Fruit fly (Drosophila melanogaster) whole organism, embryonic: ENCODE results near the gene RabX5.

Experiments used
- CG1233 ChIP-seq: fragments of 200-800 bp; sonication (Bioruptor generic); optimal IDR thresholded peaks from 4 replicates; lab custom pipeline; 2018; ENCODE audit warnings: missing biosample characterization, mild to moderate bottlenecking, missing genetic modification characterization
- CG12391 ChIP-seq: fragments of 200-800 bp; sonication (Bioruptor generic); optimal IDR thresholded peaks from 3 replicates; lab custom pipeline; 2018; ENCODE audit warnings: missing biosample characterization, mild to moderate bottlenecking, missing genetic modification characterization, moderate library complexity
- CG12659 ChIP-seq: fragments of 200-800 bp; sonication (Bioruptor generic); optimal IDR thresholded peaks from 3 replicates; lab custom pipeline; 2017; ENCODE audit warnings: mild to moderate bottlenecking, missing biosample characterization, missing genetic modification reagents, missing genetic modification characterization
- CG12942 ChIP-seq: fragments of 200-800 bp; sonication (Bioruptor generic); optimal IDR thresholded peaks from 3 replicates; lab custom pipeline; 2016; ENCODE audit warnings: missing biosample characterization, missing genetic modification characterization
- CG14441 ChIP-seq: fragments of 200-800 bp; sonication (Bioruptor generic); IDR thresholded peaks from 2 replicates; pipeline ENCODE4 v1.3.6; 2022; ENCODE audit warnings: missing biosample characterization, missing genetic modification characterization
- CG15269 ChIP-seq: fragments of 200-800 bp; sonication (Bioruptor generic); optimal IDR thresholded peaks from 2 replicates; lab custom pipeline; 2018; ENCODE audit warnings: missing biosample characterization, mild to moderate bottlenecking, missing genetic modification characterization, moderate library complexity
- CG1529 ChIP-seq: fragments of 200-800 bp; sonication (Bioruptor generic); optimal IDR thresholded peaks from 3 replicates; lab custom pipeline; 2018; ENCODE audit warnings: missing biosample characterization, missing genetic modification characterization
- CG15696 ChIP-seq: fragments of 200-800 bp; sonication (Bioruptor generic); optimal IDR thresholded peaks from 2 replicates; lab custom pipeline; 2019; ENCODE audit warnings: missing biosample characterization, mild to moderate bottlenecking, missing genetic modification characterization, moderate library complexity
- CG16779 ChIP-seq: fragments of 200-800 bp; sonication (Bioruptor generic); IDR thresholded peaks from 2 replicates; pipeline ENCODE4 v1.3.6; 2022; ENCODE audit warnings: missing biosample characterization, missing genetic modification characterization
- CG17186 ChIP-seq: fragments of 200-800 bp; sonication (Bioruptor generic); optimal IDR thresholded peaks from 3 replicates; lab custom pipeline; 2017; ENCODE audit warnings: missing biosample characterization, missing genetic modification reagents, missing genetic modification characterization
- CG1832 ChIP-seq: fragments of 200-800 bp; sonication (Bioruptor generic); optimal IDR thresholded peaks from 2 replicates; lab custom pipeline; 2017; ENCODE audit warnings: missing biosample characterization, mild to moderate bottlenecking, missing genetic modification characterization, inconsistent platforms
- CG30020 ChIP-seq: fragments of 200-800 bp; optimal IDR thresholded peaks from 2 replicates; lab custom pipeline; 2019; ENCODE audit warnings: missing biosample characterization, mild to moderate bottlenecking, missing genetic modification characterization, moderate library complexity
- CG3407 ChIP-seq: fragments of 200-800 bp; sonication (Bioruptor generic); optimal IDR thresholded peaks from 2 replicates; lab custom pipeline; 2018; ENCODE audit warnings: missing biosample characterization, mild to moderate bottlenecking, missing genetic modification characterization
- CG34376 ChIP-seq: fragments of 200-800 bp; sonication (Bioruptor generic); optimal IDR thresholded peaks from 2 replicates; lab custom pipeline; 2018; ENCODE audit warnings: missing biosample characterization, mild to moderate bottlenecking, missing genetic modification characterization
- CG7271 ChIP-seq: fragments of 200-800 bp; sonication (Bioruptor generic); optimal IDR thresholded peaks from 2 replicates; lab custom pipeline; 2018; ENCODE audit warnings: missing biosample characterization, mild to moderate bottlenecking, missing genetic modification characterization, moderate library complexity
- CG7745 ChIP-seq: fragments of 200-800 bp; sonication (Bioruptor generic); optimal IDR thresholded peaks from 2 replicates; lab custom pipeline; 2018; ENCODE audit warnings: missing biosample characterization, mild to moderate bottlenecking, missing genetic modification characterization, moderate library complexity
- CG7928 ChIP-seq: fragments of 200-800 bp; sonication (Bioruptor generic); optimal IDR thresholded peaks from 2 replicates; lab custom pipeline; 2017; ENCODE audit warnings: missing biosample characterization, mild to moderate bottlenecking, missing genetic modification characterization
- CG8478 ChIP-seq: fragments of >200 bp; optimal IDR thresholded peaks from 2 replicates; lab custom pipeline; 2018
- CG8765 ChIP-seq: fragments of 200-800 bp; sonication (Bioruptor generic); IDR thresholded peaks from 2 replicates; pipeline ENCODE4 v1.3.6; 2022; ENCODE audit warnings: missing biosample characterization, missing genetic modification characterization
- CG9215 ChIP-seq: fragments of 200-800 bp; sonication (Bioruptor generic); IDR thresholded peaks from 2 replicates; pipeline ENCODE4 v1.3.6; 2022; ENCODE audit warnings: missing biosample characterization, missing genetic modification characterization
- CTCF ChIP-seq: fragments of 200-800 bp; sonication (Bioruptor generic); optimal IDR thresholded peaks from 2 replicates; lab custom pipeline; 2017; ENCODE audit warnings: missing biosample characterization, mild to moderate bottlenecking, missing genetic modification characterization, moderate library complexity
- Camta ChIP-seq: fragments of 200-800 bp; sonication (Bioruptor generic); optimal IDR thresholded peaks from 2 replicates; lab custom pipeline; 2016; ENCODE audit warnings: missing biosample characterization, missing genetic modification characterization
- Dad ChIP-seq: fragments of 200-800 bp; sonication (Bioruptor generic); optimal IDR thresholded peaks from 3 replicates; lab custom pipeline; 2016; ENCODE audit warnings: missing biosample characterization, missing genetic modification characterization
- Neu2 ChIP-seq: fragments of 200-800 bp; sonication (Bioruptor generic); optimal IDR thresholded peaks from 3 replicates; lab custom pipeline; 2016; ENCODE audit warnings: missing biosample characterization, missing genetic modification characterization, borderline replicate concordance
- Scr ChIP-seq: fragments of 200-800 bp; sonication (Bioruptor generic); IDR thresholded peaks from 2 replicates; pipeline ENCODE4 v1.3.6; 2022; ENCODE audit warnings: missing biosample characterization, missing genetic modification characterization; ENCODE audit not compliant: partially characterized antibody
- Sox100B ChIP-seq: fragments of 200-800 bp; sonication (Bioruptor generic); optimal IDR thresholded peaks from 3 replicates; lab custom pipeline; 2018; ENCODE audit warnings: missing biosample characterization, mild to moderate bottlenecking, missing genetic modification characterization
- abd-A ChIP-seq: fragments of 200-800 bp; sonication (Bioruptor generic); optimal IDR thresholded peaks from 3 replicates; lab custom pipeline; 2019; ENCODE audit warnings: missing biosample characterization, mild to moderate bottlenecking, missing genetic modification characterization, moderate library complexity
- bab2 ChIP-seq: fragments of 200-800 bp; sonication (Bioruptor generic); optimal IDR thresholded peaks from 2 replicates; lab custom pipeline; 2016; ENCODE audit warnings: missing biosample characterization, missing genetic modification characterization
- cg ChIP-seq: fragments of 200-800 bp; sonication (Bioruptor generic); optimal IDR thresholded peaks from 3 replicates; lab custom pipeline; 2019; ENCODE audit warnings: missing biosample characterization, mild to moderate bottlenecking, missing genetic modification characterization, moderate library complexity
- chif ChIP-seq, 2 experiments: fragments of 200-800 bp; sonication (Bioruptor generic); optimal IDR thresholded peaks; 3 replicates each; lab custom pipeline; 2016; ENCODE audit warnings: missing biosample characterization in 2 of 2, missing genetic modification characterization in 2 of 2
- dm ChIP-seq: fragments of 200-800 bp; sonication (Bioruptor generic); optimal IDR thresholded peaks from 3 replicates; lab custom pipeline; 2016; ENCODE audit warnings: missing biosample characterization, missing genetic modification characterization
- dmrt99B ChIP-seq: fragments of 200-800 bp; sonication (Bioruptor generic); optimal IDR thresholded peaks from 2 replicates; lab custom pipeline; 2018; ENCODE audit warnings: missing biosample characterization, mild to moderate bottlenecking, missing genetic modification characterization, moderate library complexity
- ems ChIP-seq: fragments of 200-800 bp; sonication (Bioruptor generic); optimal IDR thresholded peaks from 3 replicates; lab custom pipeline; 2016; ENCODE audit warnings: missing biosample characterization, missing genetic modification characterization
- gcm2 ChIP-seq: fragments of 200-800 bp; sonication (Bioruptor generic); optimal IDR thresholded peaks from 2 replicates; lab custom pipeline; 2016; ENCODE audit warnings: missing biosample characterization, missing genetic modification characterization
- h ChIP-seq: fragments of >200 bp; optimal IDR thresholded peaks from 2 replicates; lab custom pipeline; 2017
- hb ChIP-seq: fragments of 200-800 bp; sonication (Bioruptor generic); IDR thresholded peaks from 3 replicates; pipeline ENCODE4 v1.3.6; 2022; ENCODE audit warnings: missing biosample characterization, missing genetic modification characterization; ENCODE audit not compliant: partially characterized antibody
- lilli ChIP-seq: fragments of 200-800 bp; sonication (Bioruptor generic); optimal IDR thresholded peaks from 3 replicates; lab custom pipeline; 2016; ENCODE audit warnings: missing biosample characterization, missing genetic modification characterization
- lmd ChIP-seq: fragments of 200-800 bp; sonication (Bioruptor generic); IDR thresholded peaks from 2 replicates; pipeline ENCODE4 v1.3.6; 2022; ENCODE audit warnings: missing biosample characterization, missing genetic modification characterization
- lola ChIP-seq, 3 experiments: fragments of >200 bp in 2 of 3; fragments of 200-800 bp in 1 of 3; sonication (Bioruptor generic) in 1 of 3; optimal IDR thresholded peaks; 2 replicates each; lab custom pipeline; 2017 to 2019; ENCODE audit warnings: missing biosample characterization in 3 of 3, missing genetic modification characterization in 3 of 3, mild to moderate bottlenecking in 1 of 3, moderate library complexity in 1 of 3
- mld ChIP-seq: fragments of 200-800 bp; sonication (Bioruptor generic); IDR thresholded peaks from 3 replicates; pipeline ENCODE4 v1.3.6; 2022; ENCODE audit warnings: missing biosample characterization, missing genetic modification characterization; ENCODE audit not compliant: partially characterized antibody
- p53 ChIP-seq: fragments of 200-800 bp; sonication (Bioruptor generic); optimal IDR thresholded peaks from 2 replicates; lab custom pipeline; 2016; ENCODE audit warnings: missing biosample characterization, missing genetic modification characterization
- pros ChIP-seq: fragments of 200-800 bp; sonication (Bioruptor generic); optimal IDR thresholded peaks from 3 replicates; lab custom pipeline; 2019; ENCODE audit warnings: missing biosample characterization, mild to moderate bottlenecking, missing genetic modification characterization, moderate library complexity
- pzg ChIP-seq: fragments of 200-800 bp; sonication (Bioruptor generic); optimal IDR thresholded peaks from 3 replicates; lab custom pipeline; 2018; ENCODE audit warnings: missing biosample characterization, mild to moderate bottlenecking, missing genetic modification characterization, moderate library complexity
- ranshi ChIP-seq: fragments of 200-800 bp; sonication (Bioruptor generic); IDR thresholded peaks from 2 replicates; pipeline ENCODE4 v1.3.6; 2022; ENCODE audit warnings: missing biosample characterization, missing genetic modification characterization
- rib ChIP-seq: fragments of 200-800 bp; sonication (Bioruptor generic); IDR thresholded peaks from 2 replicates; pipeline ENCODE4 v1.3.6; 2022; ENCODE audit warnings: missing biosample characterization, missing genetic modification characterization
- ro ChIP-seq: fragments of 200-800 bp; sonication (Bioruptor generic); IDR thresholded peaks from 2 replicates; pipeline ENCODE4 v1.3.6; 2022; ENCODE audit warnings: missing biosample characterization, missing genetic modification characterization
- sd ChIP-seq: fragments of 200-800 bp; sonication (Bioruptor generic); optimal IDR thresholded peaks from 3 replicates; lab custom pipeline; 2018; ENCODE audit warnings: missing biosample characterization, mild to moderate bottlenecking, missing genetic modification characterization, moderate library complexity
- sens ChIP-seq: fragments of 200-800 bp; sonication (Bioruptor generic); peaks from one replicate; lab custom pipeline; 2016; ENCODE audit warnings: missing biosample characterization, missing genetic modification characterization
- trem ChIP-seq: fragments of 200-800 bp; optimal IDR thresholded peaks from 3 replicates; lab custom pipeline; 2019; ENCODE audit warnings: missing biosample characterization, mild to moderate bottlenecking, missing genetic modification characterization, moderate library complexity
- usp ChIP-seq: fragments of >200 bp; optimal IDR thresholded peaks from 2 replicates; lab custom pipeline; 2017; ENCODE audit warnings: missing biosample characterization, missing genetic modification characterization
- vnd ChIP-seq: fragments of 200-800 bp; sonication (Bioruptor generic); IDR thresholded peaks from 3 replicates; pipeline ENCODE4 v1.3.6; 2022; ENCODE audit warnings: missing biosample characterization, missing genetic modification characterization; ENCODE audit not compliant: partially characterized antibody

RabX5 gene

dm6 chr3L:1639185-1639812 lies 30.6 kb downstream of the RabX5 start, which contains the start of the genes Mettl2 and Bgb (continued):
- TF ChIP-seq CG12391 (tag; lab: Kevin White, UChicago) (peak; percentile 75), rib (GFP tag; lab: Robert Waterston, UW) (peak; percentile 46; the same call in 1 of the 2 replicates), CG1233 (peak; percentile 71), CG3407 (GFP tag; lab: Kevin White, UChicago) (peak; percentile 18), sd (tag; lab: Kevin White, UChicago) (no peak), CG8765 (GFP tag; lab: Robert Waterston, UW) (peak; percentile 81), Camta (GFP tag; lab: Kevin White, UChicago) (peak; percentile 75), CG16779 (GFP tag; lab: Robert Waterston, UW) (peak; percentile 68; the same call in 1 of the 2 replicates), CG7928 (GFP tag; lab: Kevin White, UChicago) (peak; percentile 2), trem (tag; lab: Kevin White, UChicago) (peak; percentile 78), usp (GFP tag; lab: Kevin White, UChicago) (no peak), abd-A (tag; lab: Kevin White, UChicago) (no peak), CG15269 (no peak), cg (GFP tag; lab: Kevin White, UChicago) (no peak), ems (peak; percentile 82), ro (GFP tag; lab: Robert Waterston, UW) (peak; percentile 66), CG14441 (peak; percentile 81), Scr (GFP tag; lab: Robert Waterston, UW) (peak; percentile 90), Dad (GFP tag; lab: Kevin White, UChicago) (peak; percentile 67), hb (GFP tag; lab: Robert Waterston, UW) (peak; percentile 59; the same call in 1 of the 3 replicates), CG15696 (tag; lab: Kevin White, UChicago) (peak; percentile 89), pzg (peak; percentile 67), CG1832 (GFP tag; lab: Kevin White, UChicago) (no peak), p53 (GFP tag; lab: Kevin White, UChicago) (peak; percentile 18), CG7745 (tag; lab: Kevin White, UChicago) (no peak), lilli (GFP tag; lab: Kevin White, UChicago) (peak; percentile 90), sens (GFP tag; lab: Kevin White, UChicago) (peak; percentile 96), pros (GFP tag; lab: Kevin White, UChicago) (no peak), mld (GFP tag; lab: Robert Waterston, UW) (no peak), CG17186 (GFP tag; lab: Kevin White, UChicago) (peak; percentile 53), lmd (GFP tag; lab: Robert Waterston, UW) (peak; percentile 89), CG34376 (GFP tag; lab: Kevin White, UChicago) (peak; percentile 48), CG1529 (GFP tag; lab: Kevin White, UChicago) (peak; percentile 6), CG7271 (tag; lab: Kevin White, UChicago) (no peak), ranshi (peak; percentile 85; the same call in 1 of the 2 replicates), CTCF (no peak), dmrt99B (tag; lab: Kevin White, UChicago) (no peak), CG30020 (tag; lab: Kevin White, UChicago) (peak; percentile 57), Sox100B (GFP tag; lab: Kevin White, UChicago) (no peak), dm (peak; percentile 35), CG8478 (no peak), bab2 (peak; percentile 79), chif (GFP tag; optimal IDR thresholded peaks at IDR 0.05; lab: Kevin White, UChicago) (peak; percentile 70 to 84), h (no peak), lola (GFP tag; optimal IDR thresholded peaks at IDR 0.05; lab: Kevin White, UChicago) (peak in 1 of 3 experiments; percentile 72), gcm2 (GFP tag; lab: Kevin White, UChicago) (no peak), vnd (peak; percentile 84), CG12942 (GFP tag; lab: Kevin White, UChicago) (peak; percentile 61), CG9215 (peak; percentile 90), CG12659 (GFP tag; lab: Kevin White, UChicago) (peak; percentile 78), Neu2 (GFP tag; lab: Kevin White, UChicago) (peak; percentile 43)
